Fruit fly (Drosophila melanogaster): Measurements from ENCODE around the gene Lgr4.

Gene Lgr4

DNA sequence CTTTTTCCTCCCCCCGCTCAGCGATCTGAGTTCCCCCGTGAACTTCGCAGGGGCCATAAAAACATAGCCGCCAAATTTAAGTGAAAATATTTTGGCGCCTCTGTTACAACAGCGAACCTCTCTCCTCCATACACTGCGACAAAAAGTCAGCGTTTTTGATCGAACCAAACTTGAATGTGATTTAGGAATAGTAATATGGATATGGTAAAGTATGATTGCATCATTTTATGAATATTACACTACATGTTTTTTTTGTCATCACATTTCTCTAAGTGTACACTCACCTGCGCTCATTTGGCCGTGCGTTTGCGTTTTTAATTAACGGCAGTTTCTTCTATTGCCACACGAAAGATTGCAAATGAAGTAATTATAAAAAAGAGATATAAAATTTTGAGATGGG, 53.3 kb downstream of the Lgr4 start (continued):
- TF ChIP-seq gsb (GFP tag; IDR thresholded peaks at IDR 0.05) (no peak), so (GFP tag; IDR thresholded peaks at IDR 0.05) (peak; percentile 45; the same call in 1 of the 3 replicates), CG12744 (GFP tag; optimal IDR thresholded peaks at IDR 0.05) (peak; percentile 17), CG1647 (GFP tag; optimal IDR thresholded peaks at IDR 0.05) (no peak), CkIIα-i1 (GFP tag; IDR thresholded peaks at IDR 0.05) (no peak), B-H2 (GFP tag; optimal IDR thresholded peaks at IDR 0.05) (no peak), Poxn (GFP tag; IDR thresholded peaks at IDR 0.05) (no peak), bigmax (GFP tag; optimal IDR thresholded peaks at IDR 0.05) (no peak), CG7963 (GFP tag; IDR thresholded peaks at IDR 0.05; ENCODE audit: partially characterized antibody) (no peak), CG15073 (GFP tag; optimal IDR thresholded peaks at IDR 0.05) (no peak), CG14667 (GFP tag; IDR thresholded peaks at IDR 0.05) (no peak), Dp (GFP tag; optimal IDR thresholded peaks at IDR 0.05) (no peak), toy (GFP tag; IDR thresholded peaks at IDR 0.05) (no peak), CG1603 (tag; optimal IDR thresholded peaks at IDR 0.05) (peak; percentile 74), CG18011 (GFP tag; optimal IDR thresholded peaks at IDR 0.05) (no peak), CG9727 (GFP tag; optimal IDR thresholded peaks at IDR 0.05) (peak; percentile 38), Dip2 (GFP tag; IDR thresholded peaks at IDR 0.05) (no peak), CG16779 (GFP tag; IDR thresholded peaks at IDR 0.05) (no peak), exex (tag; optimal IDR thresholded peaks at IDR 0.05) (no peak), CG3995 (GFP tag; optimal IDR thresholded peaks at IDR 0.05) (no peak), cg (GFP tag; optimal IDR thresholded peaks at IDR 0.05) (no peak), CG12769 (tag; optimal IDR thresholded peaks at IDR 0.05) (peak; percentile 39), NfI (GFP tag; optimal IDR thresholded peaks at IDR 0.05) (peak; percentile 54), CG6689 (GFP tag; IDR thresholded peaks at IDR 0.05) (peak; percentile 50), CG2199 (GFP tag; IDR thresholded peaks at IDR 0.05) (no peak), CG6765 (GFP tag; optimal IDR thresholded peaks at IDR 0.05) (no peak), salm (tag; optimal IDR thresholded peaks at IDR 0.05) (peak; percentile 20), mld (GFP tag; IDR thresholded peaks at IDR 0.05; ENCODE audit: partially characterized antibody) (no peak), zen (tag; optimal IDR thresholded peaks at IDR 0.05) (peak; percentile 20), dmrt99B (tag; optimal IDR thresholded peaks at IDR 0.05) (peak; percentile 84), CG9215 (GFP tag; IDR thresholded peaks at IDR 0.05) (no peak), Opbp (GFP tag; IDR thresholded peaks at IDR 0.05; ENCODE audit: partially characterized antibody) (no peak), inv (GFP tag; IDR thresholded peaks at IDR 0.05; ENCODE audit: partially characterized antibody) (no peak), CG12299 (tag; optimal IDR thresholded peaks at IDR 0.05) (no peak), CG9876 (GFP tag; optimal IDR thresholded peaks at IDR 0.05) (no peak), CG4730 (GFP tag; IDR thresholded peaks at IDR 0.05) (peak; percentile 34; the same call in 1 of the 2 replicates), BEAF-32 (GFP tag; optimal IDR thresholded peaks at IDR 0.05) (no peak), hbn (GFP tag; IDR thresholded peaks at IDR 0.05; ENCODE audit: partially characterized antibody) (no peak), D19A (tag; optimal IDR thresholded peaks at IDR 0.05) (peak; percentile 28), Sry-δ (GFP tag; optimal IDR thresholded peaks at IDR 0.05) (peak; percentile 8), lab (GFP tag; optimal IDR thresholded peaks at IDR 0.05) (peak; percentile 69), CG18476 (GFP tag; optimal IDR thresholded peaks at IDR 0.05) (peak; percentile 28), CG1233 (GFP tag; optimal IDR thresholded peaks at IDR 0.05) (peak; percentile 18), chif (GFP tag; optimal IDR thresholded peaks at IDR 0.05) (peak; percentile 42 to 56), CG6791 (GFP tag; IDR thresholded peaks at IDR 0.05; ENCODE audit: partially characterized antibody) (no peak), lola (GFP tag; optimal IDR thresholded peaks at IDR 0.05) (no peak), gt (GFP tag; IDR thresholded peaks at IDR 0.05) (no peak), Hey (tag; optimal IDR thresholded peaks at IDR 0.05) (no peak), lov (optimal IDR thresholded peaks at IDR 0.05) (no peak), lov (GFP tag; IDR thresholded peaks at IDR 0.05) (no peak), onecut (GFP tag; IDR thresholded peaks at IDR 0.05) (peak; percentile 55)

Measured in whole organism, embryonic.